Worm (Caenorhabditis elegans) whole organism, L2 larva: ENCODE data around the gene Y67D8A.2.

ENCODE experiments used
- R02D3.7 ChIP-seq: fragments of 150-350 bp; optimal IDR thresholded peaks from 2 replicates; lab custom pipeline; 2014; ENCODE audit warnings: missing biosample characterization, missing genetic modification characterization
- nhr-237 ChIP-seq: fragments of 150-350 bp; optimal IDR thresholded peaks from 2 replicates; lab custom pipeline; 2014; ENCODE audit warnings: missing biosample characterization, missing genetic modification characterization
- nhr-77 ChIP-seq: fragments of 150-350 bp; optimal IDR thresholded peaks from 2 replicates; lab custom pipeline; 2014; ENCODE audit warnings: missing biosample characterization, missing genetic modification characterization
- unc-62 ChIP-seq: fragments of 150-350 bp; optimal IDR thresholded peaks from 2 replicates; lab custom pipeline; 2014; ENCODE audit warnings: missing biosample characterization, missing genetic modification reagents, missing genetic modification characterization

- TF ChIP-seq nhr-77 (no peak), unc-62 (GFP tag; lab: Kevin White, UChicago) (no peak), nhr-237 (tag; lab: Kevin White, UChicago) (no peak), R02D3.7 (tag; lab: Kevin White, UChicago) (no peak)
These were observed 56.6 kb downstream of the Y67D8A.2 start for ce11 chrIV:3278822-3279221.
